Worm (Caenorhabditis elegans) whole organism, young adult: ENCODE measurements around the gene lir-1.
A peak's percentile ranks its signal among the peaks of the same experiment; 100 is the strongest.

Experiments used
- B0035.1 ChIP-seq: sonication (generic microtip); optimal IDR thresholded peaks from 2 replicates; lab custom pipeline; 2016; ENCODE audit warnings: missing genetic modification characterization, mild to moderate bottlenecking, missing compliant biosample characterization, missing genotype, missing genetic modification reagents
- F22D6.2 ChIP-seq: sonication (generic microtip); optimal IDR thresholded peaks from 2 replicates; lab custom pipeline; 2016; ENCODE audit warnings: mild to moderate bottlenecking, missing genetic modification characterization, missing compliant biosample characterization
- F23B12.7 ChIP-seq: sonication (generic microtip); optimal IDR thresholded peaks from 2 replicates; lab custom pipeline; 2017; ENCODE audit warnings: missing genetic modification characterization, mild to moderate bottlenecking, missing compliant biosample characterization, antibody characterized with exemption, moderate library complexity; ENCODE audit not compliant: insufficient read depth
- F37B4.10 ChIP-seq: fragments of 200-800 bp; sonication (Bioruptor generic); IDR thresholded peaks from 2 replicates; pipeline ENCODE4 v1.3.6; 2022; ENCODE audit warnings: missing genetic modification characterization, missing compliant biosample characterization
- F39B2.1 ChIP-seq: fragments of 200-800 bp; sonication (Bioruptor generic); IDR thresholded peaks from 2 replicates; pipeline ENCODE4 v1.3.6; 2022; ENCODE audit warnings: missing genetic modification reagents, missing genetic modification characterization, missing compliant biosample characterization
- F49E8.2 ChIP-seq: sonication (generic microtip); optimal IDR thresholded peaks from 3 replicates; lab custom pipeline; 2017; ENCODE audit warnings: missing genetic modification characterization, mild to moderate bottlenecking, missing compliant biosample characterization, antibody characterized with exemption, moderate library complexity; ENCODE audit not compliant: insufficient read depth
- F55B11.4 ChIP-seq: sonication (generic microtip); optimal IDR thresholded peaks from 2 replicates; lab custom pipeline; 2016; ENCODE audit warnings: missing compliant biosample characterization, missing genetic modification characterization, borderline replicate concordance; ENCODE audit not compliant: insufficient read depth
- K11D2.4 ChIP-seq: fragments of 200-800 bp; sonication (Bioruptor generic); IDR thresholded peaks from 2 replicates; pipeline ENCODE4 v1.3.6; 2022; ENCODE audit warnings: missing genetic modification reagents, missing genetic modification characterization, missing compliant biosample characterization
- Y53F4B.3 ChIP-seq: fragments of 200-800 bp; sonication (Bioruptor generic); IDR thresholded peaks from 2 replicates; pipeline ENCODE4 v1.3.6; 2022; ENCODE audit warnings: missing genetic modification reagents, missing genetic modification characterization, missing compliant biosample characterization
- Y67H2A.10 ChIP-seq: fragments of 200-800 bp; sonication (Bioruptor generic); conservative IDR thresholded peaks from 2 replicates; pipeline ENCODE4 v1.3.6; 2022; ENCODE audit warnings: missing genetic modification reagents, missing genetic modification characterization, missing compliant biosample characterization
- ama-1 ChIP-seq, 3 experiments: fragments of 150-350 bp in 1 of 3; sonication (generic microtip) in 2 of 3; optimal IDR thresholded peaks; 2 replicates each; lab custom pipeline; 2014 to 2018; ENCODE audit warnings: missing biosample characterization in 2 of 3, missing genetic modification characterization in 2 of 3, missing genetic modification reagents in 2 of 3
- athp-1 ChIP-seq: sonication (generic microtip); optimal IDR thresholded peaks from 2 replicates; lab custom pipeline; 2017; ENCODE audit warnings: mild to moderate bottlenecking, missing genetic modification characterization, missing compliant biosample characterization
- ccch-3 ChIP-seq: fragments of 200-800 bp; sonication (Bioruptor generic); optimal IDR thresholded peaks from 2 replicates; lab custom pipeline; 2018; ENCODE audit warnings: mild to moderate bottlenecking, missing genetic modification characterization, missing compliant biosample characterization
- cebp-1 ChIP-seq, 2 experiments: fragments of 200-800 bp in 1 of 2; sonication (Bioruptor generic) in 1 of 2; sonication (generic microtip) in 1 of 2; IDR thresholded peaks in 1 of 2; optimal IDR thresholded peaks in 1 of 2; 2 replicates each; pipeline versions ENCODE4 v1.3.6 to Lab custom; 2017 to 2022; ENCODE audit warnings: missing compliant biosample characterization in 2 of 2, missing genetic modification characterization in 2 of 2, mild to moderate bottlenecking in 1 of 2, missing genetic modification reagents in 1 of 2, moderate library complexity in 1 of 2
- ceh-27 ChIP-seq: fragments of 200-800 bp; sonication (Bioruptor generic); optimal IDR thresholded peaks from 2 replicates; lab custom pipeline; 2018; ENCODE audit warnings: mild to moderate bottlenecking, missing genetic modification characterization, moderate library complexity, missing compliant biosample characterization
- ceh-40 ChIP-seq: fragments of 200-800 bp; sonication (Bioruptor generic); IDR thresholded peaks from 2 replicates; pipeline ENCODE4 v1.3.6; 2022; ENCODE audit warnings: missing genetic modification characterization, missing compliant biosample characterization
- ceh-79 ChIP-seq: sonication (generic microtip); optimal IDR thresholded peaks from 2 replicates; lab custom pipeline; 2017; ENCODE audit warnings: mild to moderate bottlenecking, missing genetic modification characterization, missing compliant biosample characterization
- chd-7 ChIP-seq: sonication (generic microtip); optimal IDR thresholded peaks from 2 replicates; lab custom pipeline; 2016; ENCODE audit warnings: mild to moderate bottlenecking, missing genetic modification characterization, moderate library complexity, missing compliant biosample characterization
- dox-1 ChIP-seq: fragments of 200-800 bp; sonication (Bioruptor generic); IDR thresholded peaks from 2 replicates; pipeline ENCODE4 v1.3.6; 2022; ENCODE audit warnings: missing genetic modification reagents, missing genetic modification characterization, missing compliant biosample characterization
- efl-1 ChIP-seq: fragments of 150-350 bp; optimal IDR thresholded peaks from 2 replicates; lab custom pipeline; 2014; ENCODE audit warnings: missing biosample characterization, missing genetic modification reagents, missing genetic modification characterization
- ekl-4 ChIP-seq: fragments of 200-800 bp; sonication (Bioruptor generic); IDR thresholded peaks from 2 replicates; pipeline ENCODE4 v1.3.6; 2022; ENCODE audit warnings: missing genetic modification reagents, missing genetic modification characterization, missing compliant biosample characterization
- fkh-3 ChIP-seq: sonication (generic microtip); optimal IDR thresholded peaks from 2 replicates; lab custom pipeline; 2016; ENCODE audit warnings: mild to moderate bottlenecking, missing genetic modification characterization, missing compliant biosample characterization
- hmg-1.2 ChIP-seq: fragments of 200-800 bp; sonication (Bioruptor generic); IDR thresholded peaks from 2 replicates; pipeline ENCODE4 v1.3.6; 2022; ENCODE audit warnings: missing genetic modification reagents, missing genetic modification characterization, missing compliant biosample characterization
- hmg-20 ChIP-seq: fragments of 200-800 bp; sonication (Bioruptor generic); IDR thresholded peaks from 2 replicates; pipeline ENCODE4 v1.3.6; 2022; ENCODE audit warnings: missing genetic modification reagents, missing genetic modification characterization, missing compliant biosample characterization
- let-607 ChIP-seq, 2 experiments: fragments of 200-800 bp in 1 of 2; sonication (Bioruptor generic) in 1 of 2; sonication (generic microtip) in 1 of 2; optimal IDR thresholded peaks; 2 replicates each; lab custom pipeline; 2016 to 2018; ENCODE audit warnings: mild to moderate bottlenecking in 2 of 2, missing compliant biosample characterization in 2 of 2, missing genetic modification characterization in 2 of 2, moderate library complexity in 2 of 2, missing genotype in 1 of 2
- lsl-1 ChIP-seq: fragments of 200-800 bp; sonication (Bioruptor generic); optimal IDR thresholded peaks from 2 replicates; lab custom pipeline; 2018; ENCODE audit warnings: mild to moderate bottlenecking, missing genetic modification characterization, moderate library complexity, missing compliant biosample characterization
- madf-10 ChIP-seq: sonication (generic microtip); optimal IDR thresholded peaks from 2 replicates; lab custom pipeline; 2016; ENCODE audit warnings: mild to moderate bottlenecking, missing genetic modification characterization, missing compliant biosample characterization
- madf-6 ChIP-seq: fragments of 200-800 bp; sonication (Bioruptor generic); IDR thresholded peaks from 2 replicates; pipeline ENCODE4 v1.3.6; 2022; ENCODE audit warnings: missing genetic modification reagents, missing genetic modification characterization, missing compliant biosample characterization
- nfya-2 ChIP-seq: fragments of 200-800 bp; sonication (Bioruptor generic); IDR thresholded peaks from 2 replicates; pipeline ENCODE4 v1.3.6; 2022; ENCODE audit warnings: missing genetic modification reagents, missing genetic modification characterization, missing compliant biosample characterization
- nhr-120 ChIP-seq: fragments of 200-800 bp; sonication (Bioruptor generic); IDR thresholded peaks from 2 replicates; pipeline ENCODE4 v1.3.6; 2022; ENCODE audit warnings: missing genetic modification characterization, missing compliant biosample characterization
- nhr-27 ChIP-seq: fragments of 200-800 bp; sonication (Bioruptor generic); optimal IDR thresholded peaks from 2 replicates; lab custom pipeline; 2018; ENCODE audit warnings: mild to moderate bottlenecking, missing genetic modification characterization, moderate library complexity, missing compliant biosample characterization
- nhr-80 ChIP-seq: sonication (generic microtip); optimal IDR thresholded peaks from 2 replicates; lab custom pipeline; 2016; ENCODE audit warnings: missing genetic modification characterization, missing compliant biosample characterization
- pha-4 ChIP-seq: fragments of 150-350 bp; sonication (generic microtip); optimal IDR thresholded peaks from 2 replicates; lab custom pipeline; 2014; ENCODE audit warnings: missing biosample characterization, missing genetic modification reagents, missing genetic modification characterization
- rcor-1 ChIP-seq: fragments of 200-800 bp; sonication (Bioruptor generic); IDR thresholded peaks from 2 replicates; pipeline ENCODE4 v1.3.6; 2022; ENCODE audit warnings: missing genetic modification reagents, missing genetic modification characterization, missing compliant biosample characterization
- repo-1 ChIP-seq: sonication (generic microtip); optimal IDR thresholded peaks from 2 replicates; lab custom pipeline; 2017; ENCODE audit warnings: mild to moderate bottlenecking, missing genetic modification characterization, missing compliant biosample characterization
- rpc-1 ChIP-seq, 2 experiments: fragments of 150-350 bp in 1 of 2; sonication (generic microtip) in 1 of 2; optimal IDR thresholded peaks; 2 replicates each; lab custom pipeline; 2014 to 2018; ENCODE audit warnings: missing biosample characterization in 1 of 2, missing genetic modification characterization in 1 of 2, missing genetic modification reagents in 1 of 2, missing genotype in 1 of 2
- sea-2 ChIP-seq: fragments of 200-800 bp; sonication (Bioruptor generic); IDR thresholded peaks from 2 replicates; pipeline ENCODE4 v1.3.6; 2022; ENCODE audit warnings: missing genetic modification characterization, missing compliant biosample characterization
- snpc-3.4 ChIP-seq: sonication (generic microtip); optimal IDR thresholded peaks from 2 replicates; lab custom pipeline; 2017; ENCODE audit warnings: missing genetic modification characterization, mild to moderate bottlenecking, missing compliant biosample characterization, antibody characterized with exemption, moderate library complexity, missing genotype, missing genetic modification reagents
- somi-1 ChIP-seq: fragments of 200-800 bp; sonication (Bioruptor generic); optimal IDR thresholded peaks from 2 replicates; lab custom pipeline; 2018; ENCODE audit warnings: mild to moderate bottlenecking, missing genetic modification characterization, missing compliant biosample characterization
- tlf-1 ChIP-seq: fragments of 200-800 bp; sonication (Bioruptor generic); optimal IDR thresholded peaks from 2 replicates; lab custom pipeline; 2018; ENCODE audit warnings: mild to moderate bottlenecking, missing genetic modification characterization, missing compliant biosample characterization
- ztf-22 ChIP-seq: fragments of 200-800 bp; sonication (Bioruptor generic); optimal IDR thresholded peaks from 2 replicates; lab custom pipeline; 2018; ENCODE audit warnings: mild to moderate bottlenecking, missing genetic modification characterization, moderate library complexity, missing compliant biosample characterization

The lir-1 gene

ce11 chrII:7663704-7664660 is 7.8 kb upstream of the lir-1 start, which contains the start of the genes F18A1.7 and rpa-1 (continued):
- TF ChIP-seq repo-1 (tag; lab: Kevin White, UChicago) (no peak), madf-6 (peak; percentile 98), nhr-80 (no peak), Y67H2A.10 (no peak), efl-1 (GFP tag; lab: Kevin White, UChicago) (peak; percentile 97), ztf-22 (GFP tag; lab: Kevin White, UChicago) (no peak), nhr-120 (GFP tag; lab: Robert Waterston, UW) (no peak)

DNA sequence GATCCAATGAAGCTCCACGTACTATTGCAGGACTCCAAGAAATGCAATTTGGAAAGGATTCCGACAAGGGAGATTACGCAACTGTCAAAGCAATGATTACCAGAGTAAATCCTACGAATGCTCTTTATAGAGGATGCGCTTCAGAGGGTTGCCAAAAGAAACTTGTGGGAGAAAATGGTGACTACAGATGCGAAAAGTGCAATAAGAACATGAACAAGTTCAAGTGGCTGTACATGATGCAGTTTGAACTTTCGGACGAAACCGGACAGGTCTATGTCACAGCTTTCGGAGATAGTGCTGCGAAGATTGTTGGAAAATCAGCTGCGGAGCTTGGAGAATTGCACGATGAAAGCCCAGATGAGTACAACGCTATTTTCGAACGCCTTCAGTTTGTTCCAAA is 5.5 kb upstream of the lir-1 start:
- 0 out of 2 replicates have a peak, but pooled peaks have one; percentile 9 for TF ChIP-seq F37B4.10 (GFP tag; lab: Robert Waterston, UW)
- TF ChIP-seq dox-1: no peak
- TF ChIP-seq repo-1 (tag; lab: Kevin White, UChicago): no peak
- TF ChIP-seq F22D6.2 (tag; lab: Kevin White, UChicago): no peak
- no peak for TF ChIP-seq fkh-3 (tag; lab: Kevin White, UChicago)
- TF ChIP-seq F39B2.1 (GFP tag; lab: Robert Waterston, UW): no peak
- no peak for TF ChIP-seq somi-1 (GFP tag; lab: Kevin White, UChicago)

DNA sequence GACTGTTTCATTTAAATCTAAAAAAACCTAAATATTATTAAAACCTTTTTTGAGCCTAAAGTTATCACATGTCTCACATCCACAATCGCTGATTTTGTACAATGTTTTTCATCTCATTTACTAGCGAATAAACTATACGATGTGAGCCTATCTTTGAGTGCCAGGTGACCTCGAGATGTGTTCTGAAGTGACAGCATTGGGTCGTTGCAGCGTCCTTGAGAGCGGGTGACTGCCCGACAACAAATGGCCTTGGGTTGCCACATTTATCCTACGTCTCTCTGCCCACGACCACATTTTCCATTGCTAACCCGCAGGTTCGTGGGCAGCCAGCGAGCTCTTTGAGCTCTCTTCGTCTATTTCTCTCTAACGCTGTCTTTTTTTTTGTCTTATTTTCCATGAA is 4.8 kb upstream of the lir-1 start, which contains the start of gene lir-2:
TSS of gene lir-2 (plus strand) at position 301 of the 400 bp plus-strand sequence.
- TF ChIP-seq athp-1 (tag; lab: Kevin White, UChicago) (no peak), Y67H2A.10 (no peak), ceh-79 (tag; lab: Kevin White, UChicago) (no peak), K11D2.4 (GFP tag; lab: Robert Waterston, UW) (no peak), ekl-4 (GFP tag; lab: Robert Waterston, UW) (no peak), sea-2 (GFP tag; lab: Robert Waterston, UW) (no peak), let-607 (tag; optimal IDR thresholded peaks at IDR 0.05; lab: Kevin White, UChicago) (no peak), Y53F4B.3 (GFP tag; lab: Robert Waterston, UW) (no peak), B0035.1 (tag; lab: Kevin White, UChicago) (no peak), pha-4 (no peak), nhr-120 (GFP tag; lab: Robert Waterston, UW) (no peak), F23B12.7 (tag; lab: Kevin White, UChicago) (no peak), hmg-1.2 (GFP tag; lab: Robert Waterston, UW) (peak; percentile 29; the same call in 1 of the 2 replicates), rcor-1 (GFP tag; lab: Robert Waterston, UW) (peak; percentile 21; the same call in 1 of the 2 replicates), repo-1 (tag; lab: Kevin White, UChicago) (no peak), madf-10 (tag; lab: Kevin White, UChicago) (no peak), rpc-1 (optimal IDR thresholded peaks at IDR 0.05; lab: Kevin White, UChicago) (no peak), rpc-1 (tag; optimal IDR thresholded peaks at IDR 0.05; lab: Kevin White, UChicago) (no peak), chd-7 (tag; lab: Kevin White, UChicago) (no peak), cebp-1 (GFP tag; IDR thresholded peaks at IDR 0.05; lab: Robert Waterston, UW) (no peak), cebp-1 (tag; optimal IDR thresholded peaks at IDR 0.05; lab: Kevin White, UChicago) (peak; percentile 20), snpc-3.4 (tag; lab: Kevin White, UChicago) (no peak), ceh-40 (GFP tag; lab: Robert Waterston, UW) (no peak), F37B4.10 (GFP tag; lab: Robert Waterston, UW) (no peak), hmg-20 (GFP tag; lab: Robert Waterston, UW) (no peak), F49E8.2 (tag; lab: Kevin White, UChicago) (no peak), ccch-3 (GFP tag; lab: Kevin White, UChicago) (no peak), tlf-1 (GFP tag; lab: Kevin White, UChicago) (no peak), ceh-27 (GFP tag; lab: Kevin White, UChicago) (peak; percentile 10), F55B11.4 (no peak), nfya-2 (no peak), lsl-1 (GFP tag; lab: Kevin White, UChicago) (no peak), nhr-27 (tag; lab: Kevin White, UChicago) (no peak), ama-1 (optimal IDR thresholded peaks at IDR 0.05; lab: Kevin White, UChicago) (no peak), ama-1 (GFP tag; optimal IDR thresholded peaks at IDR 0.05; lab: Kevin White, UChicago) (no peak)
